Worm (Caenorhabditis elegans): ENCODE results near the gene Y60C6A.1.

- TF ChIP-seq nhr-23 (tag; optimal IDR thresholded peaks at IDR 0.05), result no peak
- TF ChIP-seq ztf-11 (tag; optimal IDR thresholded peaks at IDR 0.05), result no peak
- no peak for TF ChIP-seq lin-39 (tag; optimal IDR thresholded peaks at IDR 0.05)
- TF ChIP-seq ama-1 (optimal IDR thresholded peaks at IDR 0.05), result no peak
- TF ChIP-seq egl-27 (tag; optimal IDR thresholded peaks at IDR 0.05), result no peak
- no peak for TF ChIP-seq ceh-82 (tag; optimal IDR thresholded peaks at IDR 0.05)
Observed at ce11 chrV:4750294-4750693, 33.1 kb upstream of the Y60C6A.1 start, which contains the start of gene C18G1.6.

All from whole organism, L2 larva.